Worm (Caenorhabditis elegans) whole organism, mixed stage, embryonic: ENCODE measurements around the gene C31B8.1.

Experiments
- ces-1 ChIP-seq: fragments of 150-350 bp; optimal IDR thresholded peaks from 2 replicates; lab custom pipeline; 2014; ENCODE audit warnings: missing biosample characterization, missing genetic modification reagents, missing genetic modification characterization
- elt-1 ChIP-seq: sonication (generic microtip); optimal IDR thresholded peaks from 2 replicates; lab custom pipeline; 2017; ENCODE audit warnings: missing genetic modification characterization, mild to moderate bottlenecking, missing compliant biosample characterization, antibody characterized with exemption, moderate library complexity, borderline replicate concordance; ENCODE audit not compliant: insufficient read depth
- lsy-2 ChIP-seq: fragments of 150-350 bp; optimal IDR thresholded peaks from 2 replicates; lab custom pipeline; 2014; ENCODE audit warnings: missing biosample characterization, missing genetic modification characterization
- mls-2 ChIP-seq: sonication (generic microtip); optimal IDR thresholded peaks from 2 replicates; lab custom pipeline; 2016; ENCODE audit warnings: mild to moderate bottlenecking, missing genetic modification characterization, moderate library complexity, missing compliant biosample characterization
- nhr-28 ChIP-seq: fragments of 150-350 bp; optimal IDR thresholded peaks from 2 replicates; lab custom pipeline; 2014; ENCODE audit warnings: missing biosample characterization, missing genetic modification characterization
- pha-4 ChIP-seq: fragments of 150-350 bp; optimal IDR thresholded peaks from 2 replicates; lab custom pipeline; 2018; ENCODE audit warnings: missing biosample characterization, missing genetic modification reagents, missing genetic modification characterization
- unc-39 ChIP-seq: fragments of 150-350 bp; optimal IDR thresholded peaks from 2 replicates; lab custom pipeline; 2014; ENCODE audit warnings: missing biosample characterization, missing genetic modification characterization

DNA sequence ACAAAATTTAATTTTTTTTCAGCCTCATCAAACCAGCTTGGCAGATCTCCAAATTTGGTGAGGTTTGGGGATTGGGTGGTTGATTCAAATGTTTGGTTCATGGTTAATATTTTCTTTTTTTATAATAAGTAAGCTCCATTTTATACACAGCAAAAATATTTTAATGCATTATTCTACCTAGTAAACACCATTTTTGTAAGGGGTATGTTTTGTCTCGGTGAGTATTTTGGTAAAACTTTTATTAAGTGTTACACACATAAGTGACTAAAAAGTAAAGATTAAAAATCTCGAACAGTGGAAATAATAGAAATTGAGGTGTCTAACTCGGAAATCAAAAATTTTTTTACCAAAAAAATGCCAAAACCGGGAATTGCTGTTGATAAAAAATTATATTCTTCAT, 42.7 kb upstream of the C31B8.1 start, which contains the start of gene srw-4:
- TF ChIP-seq elt-1 (tag; lab: Kevin White, UChicago) (no peak), pha-4 (tag; lab: Kevin White, UChicago) (no peak), ces-1 (GFP tag; lab: Kevin White, UChicago) (no peak), unc-39 (tag; lab: Kevin White, UChicago) (no peak), nhr-28 (tag; lab: Kevin White, UChicago) (no peak), mls-2 (tag; lab: Kevin White, UChicago) (no peak), lsy-2 (tag; lab: Kevin White, UChicago) (no peak)
